Worm (Caenorhabditis elegans) whole organism, L2 larva: ENCODE results near the gene D1005.6.

ENCODE experiments used
- ama-1 ChIP-seq: fragments of 150-350 bp; optimal IDR thresholded peaks from 2 replicates; lab custom pipeline; 2018; ENCODE audit warnings: inconsistent platforms
- lin-39 ChIP-seq: fragments of 150-350 bp; optimal IDR thresholded peaks from 2 replicates; lab custom pipeline; 2014; ENCODE audit warnings: missing biosample characterization, missing genetic modification reagents, missing genetic modification characterization
- nhr-12 ChIP-seq: fragments of 150-350 bp; optimal IDR thresholded peaks from 2 replicates; lab custom pipeline; 2014; ENCODE audit warnings: missing biosample characterization, missing genetic modification characterization
- ztf-11 ChIP-seq: sonication (generic microtip); optimal IDR thresholded peaks from 2 replicates; lab custom pipeline; 2017; ENCODE audit warnings: missing biosample characterization, missing genetic modification characterization

- TF ChIP-seq ztf-11 (no peak), lin-39 (tag; lab: Kevin White, UChicago) (no peak), ama-1 (lab: Kevin White, UChicago) (no peak), nhr-12 (no peak)
Measured at ce11 chrX:1479637-1480036, 15.0 kb upstream of the D1005.6 start.
